Worm (Caenorhabditis elegans) whole organism, L2 larva: ENCODE results near the gene F59A7.5.

Experiments used
- ceh-16 ChIP-seq: fragments of 150-350 bp; optimal IDR thresholded peaks from 2 replicates; lab custom pipeline; 2014; ENCODE audit warnings: missing biosample characterization, missing genetic modification characterization
- lin-13 ChIP-seq: fragments of 150-350 bp; optimal IDR thresholded peaks from 2 replicates; lab custom pipeline; 2014; ENCODE audit warnings: missing biosample characterization, missing genetic modification reagents, missing genetic modification characterization
- mdl-1 ChIP-seq, 2 experiments: fragments of 150-350 bp in 1 of 2; sonication (generic microtip) in 1 of 2; optimal IDR thresholded peaks; 2 replicates each; lab custom pipeline; 2017; ENCODE audit warnings: missing biosample characterization in 2 of 2, missing genetic modification characterization in 2 of 2
- nhr-25 ChIP-seq: fragments of 150-350 bp; sonication (generic microtip); optimal IDR thresholded peaks from 3 replicates; lab custom pipeline; 2014; ENCODE audit warnings: missing biosample characterization, missing genetic modification characterization
- nhr-6 ChIP-seq: fragments of 150-350 bp; optimal IDR thresholded peaks from 2 replicates; lab custom pipeline; 2014; ENCODE audit warnings: missing biosample characterization, missing genetic modification characterization

- TF ChIP-seq nhr-25, result no peak
- no peak for TF ChIP-seq mdl-1 (tag; optimal IDR thresholded peaks at IDR 0.05; lab: Kevin White, UChicago)
- TF ChIP-seq ceh-16 (tag; lab: Kevin White, UChicago), result no peak
- TF ChIP-seq nhr-6 (tag; lab: Kevin White, UChicago), result no peak
- TF ChIP-seq lin-13, result no peak
Measured at ce11 chrV:2053509-2053908, 31.0 kb downstream of the F59A7.5 start, which contains the start of gene comt-5.
